Fruit fly (Drosophila melanogaster): ENCODE data around the gene CG9705.

The CG9705 gene

DNA sequence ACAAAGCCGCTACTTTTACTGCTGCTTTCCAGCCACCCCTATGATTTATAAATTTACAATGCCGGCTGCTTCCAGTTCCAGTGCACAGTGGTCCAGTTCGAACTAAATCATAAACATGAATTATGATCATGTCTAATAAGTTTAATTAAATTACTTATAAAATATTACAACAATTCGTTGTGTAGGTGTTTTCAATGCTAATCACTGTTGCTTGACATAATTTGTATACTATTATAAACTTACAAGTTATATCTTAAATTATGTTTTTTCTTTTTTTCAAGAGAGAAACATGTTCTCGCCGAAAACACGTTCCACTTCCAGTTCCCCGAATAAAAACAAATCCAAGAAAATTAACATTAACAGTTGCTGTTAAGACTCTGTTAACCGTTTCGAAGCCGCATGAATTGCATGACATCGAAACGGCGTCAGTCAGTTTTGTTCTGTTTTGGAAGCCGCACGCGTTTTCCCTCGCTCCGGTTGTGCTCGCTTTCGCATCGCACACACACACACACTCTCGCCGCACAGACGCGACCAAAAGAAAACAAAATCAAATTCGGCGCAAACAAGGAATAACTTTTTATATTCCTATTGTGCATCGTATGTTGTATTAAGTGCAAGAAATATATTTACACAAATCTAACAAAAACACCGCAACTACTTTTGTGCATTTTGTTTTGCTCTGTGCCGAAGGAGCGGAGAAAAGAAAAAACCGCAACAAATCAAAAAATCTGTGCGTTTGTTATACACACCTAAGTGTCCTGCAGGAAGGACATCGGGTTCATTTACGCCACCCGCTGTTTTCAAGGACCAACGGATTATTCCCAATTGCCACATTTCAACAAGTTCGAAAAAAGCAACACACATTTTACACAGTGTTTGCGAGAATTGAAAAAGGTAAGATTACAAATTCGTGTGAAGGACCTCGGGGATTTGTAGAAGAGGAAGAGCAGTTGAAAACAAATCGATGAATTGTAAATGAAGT is 14.0 kb upstream of the CG9705 start, which contains the start of gene Nrt (continued):
- TF ChIP-seq cwo (GFP tag; optimal IDR thresholded peaks at IDR 0.05): peak; percentile 38
- no peak for TF ChIP-seq grn (GFP tag; optimal IDR thresholded peaks at IDR 0.05)
- no peak for TF ChIP-seq disco-r (GFP tag; optimal IDR thresholded peaks at IDR 0.05)
- peak; percentile 24 for TF ChIP-seq lbe (GFP tag; optimal IDR thresholded peaks at IDR 0.05)
- TF ChIP-seq CG9437 (GFP tag; optimal IDR thresholded peaks at IDR 0.05): no peak
- TF ChIP-seq ab (GFP tag; optimal IDR thresholded peaks at IDR 0.05): no peak
- peak; percentile 65 for TF ChIP-seq ATbp (GFP tag; optimal IDR thresholded peaks at IDR 0.05)
- 0 out of 3 replicates have a peak, but pooled peaks have one; percentile 39 for TF ChIP-seq CG16813 (GFP tag; IDR thresholded peaks at IDR 0.05; ENCODE audit: partially characterized antibody)
- peak; percentile 67 for TF ChIP-seq salm (tag; optimal IDR thresholded peaks at IDR 0.05)
- TF ChIP-seq CG3163 (GFP tag; optimal IDR thresholded peaks at IDR 0.05): peak; percentile 1
- TF ChIP-seq CG14710 (tag; optimal IDR thresholded peaks at IDR 0.05): peak; percentile 70
- TF ChIP-seq seq (GFP tag; IDR thresholded peaks at IDR 0.05): peak; percentile 77
- peak; percentile 83 for TF ChIP-seq CG13424 (tag; optimal IDR thresholded peaks at IDR 0.05)
- TF ChIP-seq CG12236 (GFP tag; optimal IDR thresholded peaks at IDR 0.05): no peak
- no peak for TF ChIP-seq CkIIα-i1 (GFP tag; IDR thresholded peaks at IDR 0.05)
- TF ChIP-seq CG11723 (GFP tag; optimal IDR thresholded peaks at IDR 0.05): peak; percentile 0

DNA sequence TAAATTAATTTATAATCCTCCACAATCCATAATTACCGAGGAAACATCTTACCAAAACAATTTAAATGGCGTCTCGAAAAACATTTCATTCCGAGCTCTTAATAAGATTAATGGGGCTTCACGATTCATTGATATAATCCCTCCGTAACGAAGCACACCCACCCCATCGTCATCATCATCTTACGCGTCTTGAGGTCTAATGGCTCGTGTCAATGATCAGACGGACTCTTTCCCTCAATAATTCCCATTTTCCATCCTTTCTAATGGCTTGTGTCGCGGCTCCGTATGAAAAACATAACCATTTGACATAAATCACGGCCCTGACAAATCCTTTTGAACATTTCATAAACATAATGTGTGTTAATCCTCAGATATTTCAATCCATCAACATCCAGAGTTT is 13.0 kb upstream of the CG9705 start:
- TF ChIP-seq Dref (GFP tag; IDR thresholded peaks at IDR 0.05): no peak
- TF ChIP-seq yki (optimal IDR thresholded peaks at IDR 0.05): no peak
- TF ChIP-seq sc (optimal IDR thresholded peaks at IDR 0.05): no peak
- TF ChIP-seq sc (GFP tag; optimal IDR thresholded peaks at IDR 0.05): no peak
- 0 out of 3 replicates have a peak, but pooled peaks have one; percentile 41 for TF ChIP-seq CG2199 (GFP tag; IDR thresholded peaks at IDR 0.05)
- peak; percentile 67 for TF ChIP-seq pros (GFP tag; optimal IDR thresholded peaks at IDR 0.05)
- no peak for TF ChIP-seq CG6689 (GFP tag; IDR thresholded peaks at IDR 0.05)
- peak; percentile 7 for TF ChIP-seq HLHmδ (GFP tag; optimal IDR thresholded peaks at IDR 0.05)
- TF ChIP-seq gsb-n (tag; optimal IDR thresholded peaks at IDR 0.05): peak; percentile 25
- TF ChIP-seq fd64A (GFP tag; optimal IDR thresholded peaks at IDR 0.05): no peak
- no peak for TF ChIP-seq Drgx (GFP tag; IDR thresholded peaks at IDR 0.05)
- peak; percentile 90 for TF ChIP-seq oc (tag; optimal IDR thresholded peaks at IDR 0.05)
- TF ChIP-seq CG7372 (GFP tag; IDR thresholded peaks at IDR 0.05): no peak
- no peak for TF ChIP-seq Gug (GFP tag; IDR thresholded peaks at IDR 0.05)
- TF ChIP-seq Spps (tag; optimal IDR thresholded peaks at IDR 0.05): no peak
- TF ChIP-seq schlank (tag; optimal IDR thresholded peaks at IDR 0.05): no peak
- no peak for TF ChIP-seq Rfx (GFP tag; IDR thresholded peaks at IDR 0.05)
- no peak for TF ChIP-seq crc (GFP tag; optimal IDR thresholded peaks at IDR 0.05)
- TF ChIP-seq CG3281 (GFP tag; optimal IDR thresholded peaks at IDR 0.05): no peak
- TF ChIP-seq sens (GFP tag): peak; percentile 75
- no peak for TF ChIP-seq sna (GFP tag; IDR thresholded peaks at IDR 0.05; ENCODE audit: partially characterized antibody)
- TF ChIP-seq CG12104 (GFP tag; optimal IDR thresholded peaks at IDR 0.05): no peak

Measured in whole organism, embryonic.